Fruit fly (Drosophila melanogaster) Kc167 (cell line): ENCODE data around the gene CG9795.

Experiments used
- Myc ChIP-seq: fragments of >200 bp; optimal IDR thresholded peaks from 2 replicates; lab custom pipeline; 2017; ENCODE audit warnings: missing external identifiers
- Sin3A ChIP-seq: fragments of >200 bp; optimal IDR thresholded peaks from 2 replicates; lab custom pipeline; 2018; ENCODE audit warnings: missing external identifiers
- h ChIP-seq: fragments of >200 bp; optimal IDR thresholded peaks from 3 replicates; lab custom pipeline; 2018; ENCODE audit warnings: missing external identifiers
- insv ChIP-seq: fragments of >200 bp; optimal IDR thresholded peaks from 3 replicates; lab custom pipeline; 2018; ENCODE audit warnings: missing external identifiers
- psq ChIP-seq: fragments of >200 bp; optimal IDR thresholded peaks from 2 replicates; lab custom pipeline; 2017; ENCODE audit warnings: missing external identifiers
- ttk ChIP-seq: sonication (Bioruptor generic); optimal IDR thresholded peaks from 2 replicates; lab custom pipeline; 2017; ENCODE audit warnings: missing external identifiers

CG9795 gene

dm6 chr3R:4353569-4353968 lies 34.1 kb downstream of the CG9795 start:
- TF ChIP-seq ttk (lab: Kevin White, UChicago) (no peak), Myc (lab: Kevin White, UChicago) (no peak), h (lab: Kevin White, UChicago) (no peak), insv (lab: Kevin White, UChicago) (no peak), Sin3A (no peak), psq (lab: Kevin White, UChicago) (no peak)

dm6 chr3R:4359625-4360024 lies 40.1 kb downstream of the CG9795 start, which contains the start of gene CG1090:
CG1090 (plus strand) TSS chr3R:4359883.
- no peak for TF ChIP-seq insv (lab: Kevin White, UChicago)
- TF ChIP-seq ttk (lab: Kevin White, UChicago) = no peak
- TF ChIP-seq Myc (lab: Kevin White, UChicago) = no peak
- no peak for TF ChIP-seq psq (lab: Kevin White, UChicago)
- no peak for TF ChIP-seq h (lab: Kevin White, UChicago)
- TF ChIP-seq Sin3A = no peak

- TF ChIP-seq psq (lab: Kevin White, UChicago) (no peak), ttk (lab: Kevin White, UChicago) (no peak), h (lab: Kevin White, UChicago) (no peak), Myc (lab: Kevin White, UChicago) (no peak), insv (lab: Kevin White, UChicago) (no peak), Sin3A (no peak)
Observed at dm6 chr3R:4360668-4361110, 41.2 kb downstream of the CG9795 start.

dm6 chr3R:4362010-4362409 lies 42.5 kb downstream of the CG9795 start:
- TF ChIP-seq psq (lab: Kevin White, UChicago) = no peak
- TF ChIP-seq Sin3A = no peak
- TF ChIP-seq Myc (lab: Kevin White, UChicago) = no peak
- TF ChIP-seq insv (lab: Kevin White, UChicago) = no peak
- TF ChIP-seq h (lab: Kevin White, UChicago) = no peak
- no peak for TF ChIP-seq ttk (lab: Kevin White, UChicago)
